Fruit fly (Drosophila melanogaster): ENCODE results near the gene MKP-4.

MKP-4 gene

dm6 chrX:19603953-19604352 lies 19.0 kb upstream of the MKP-4 start (continued):
- TF ChIP-seq sv (GFP tag; optimal IDR thresholded peaks at IDR 0.05) (peak; percentile 69), jim (GFP tag; optimal IDR thresholded peaks at IDR 0.05) (no peak), Hnf4 (GFP tag; optimal IDR thresholded peaks at IDR 0.05) (peak; percentile 32), foxo (GFP tag; optimal IDR thresholded peaks at IDR 0.05) (peak in 1 of 2 experiments; percentile 83), br (GFP tag; optimal IDR thresholded peaks at IDR 0.05) (peak; percentile 46), woc (GFP tag; optimal IDR thresholded peaks at IDR 0.05) (no peak), psq (GFP tag; optimal IDR thresholded peaks at IDR 0.05) (peak; percentile 31), Hr83 (GFP tag; optimal IDR thresholded peaks at IDR 0.05; ENCODE audit: poor library complexity, severe bottlenecking) (no peak), Dfd (GFP tag; optimal IDR thresholded peaks at IDR 0.05) (no peak)

dm6 chrX:19604997-19605396 lies 17.9 kb upstream of the MKP-4 start, which contains the start of gene CG14207:
TSS of gene CG14207 (plus strand) at chrX:19605199.
- TF ChIP-seq Myc (optimal IDR thresholded peaks at IDR 0.05) (no peak), N (GFP tag; optimal IDR thresholded peaks at IDR 0.05) (no peak), Dif (GFP tag; optimal IDR thresholded peaks at IDR 0.05; ENCODE audit: partially characterized antibody) (peak; percentile 11), CG32264 (GFP tag; optimal IDR thresholded peaks at IDR 0.05) (no peak), Dfd (GFP tag; optimal IDR thresholded peaks at IDR 0.05) (no peak), br (GFP tag; optimal IDR thresholded peaks at IDR 0.05) (peak; percentile 39), Hnf4 (GFP tag; optimal IDR thresholded peaks at IDR 0.05) (peak; percentile 63), fru (GFP tag; optimal IDR thresholded peaks at IDR 0.05) (peak; percentile 38), Rel (GFP tag; optimal IDR thresholded peaks at IDR 0.05) (no peak), Rel (tag; optimal IDR thresholded peaks at IDR 0.05) (peak; percentile 60), CG9705 (GFP tag; optimal IDR thresholded peaks at IDR 0.05) (no peak), dl (GFP tag; optimal IDR thresholded peaks at IDR 0.05; ENCODE audit: insufficient read depth in 1 of 2, partially characterized antibody in 2 of 2) (peak in 1 of 2 experiments; percentile 21), woc (GFP tag; optimal IDR thresholded peaks at IDR 0.05) (no peak), Mio (GFP tag; optimal IDR thresholded peaks at IDR 0.05) (no peak), Vsx2 (GFP tag; optimal IDR thresholded peaks at IDR 0.05; ENCODE audit: partially characterized antibody) (no peak), GATAd (GFP tag; optimal IDR thresholded peaks at IDR 0.05) (no peak), foxo (GFP tag; optimal IDR thresholded peaks at IDR 0.05) (peak in 1 of 2 experiments; percentile 25), lola (GFP tag; optimal IDR thresholded peaks at IDR 0.05) (no peak), pan (optimal IDR thresholded peaks at IDR 0.05) (no peak), CrebA (GFP tag; optimal IDR thresholded peaks at IDR 0.05; ENCODE audit: borderline replicate concordance) (no peak), h (GFP tag; optimal IDR thresholded peaks at IDR 0.05) (peak; percentile 52), Sp1 (GFP tag; optimal IDR thresholded peaks at IDR 0.05) (peak; percentile 37), ey (GFP tag; optimal IDR thresholded peaks at IDR 0.05) (no peak), jim (GFP tag; optimal IDR thresholded peaks at IDR 0.05) (no peak), brk (GFP tag; optimal IDR thresholded peaks at IDR 0.05) (no peak), psq (GFP tag; optimal IDR thresholded peaks at IDR 0.05) (peak; percentile 43), dmrt93B (GFP tag; optimal IDR thresholded peaks at IDR 0.05) (no peak), Hr83 (GFP tag; optimal IDR thresholded peaks at IDR 0.05; ENCODE audit: poor library complexity, severe bottlenecking) (no peak), rgr (GFP tag; optimal IDR thresholded peaks at IDR 0.05) (peak; percentile 45), OdsH (GFP tag; optimal IDR thresholded peaks at IDR 0.05) (peak; percentile 35), Abd-B (GFP tag; optimal IDR thresholded peaks at IDR 0.05) (no peak)

dm6 chrX:19605915-19606314 lies 17.0 kb upstream of the MKP-4 start:
- no peak for TF ChIP-seq h (GFP tag; optimal IDR thresholded peaks at IDR 0.05)
- TF ChIP-seq tai (GFP tag; optimal IDR thresholded peaks at IDR 0.05): no peak
- TF ChIP-seq Mio (GFP tag; optimal IDR thresholded peaks at IDR 0.05): no peak
- no peak for TF ChIP-seq lola (GFP tag; optimal IDR thresholded peaks at IDR 0.05)
- no peak for TF ChIP-seq HLH106 (tag; optimal IDR thresholded peaks at IDR 0.05)
- no peak for TF ChIP-seq sage (GFP tag; optimal IDR thresholded peaks at IDR 0.05)
- TF ChIP-seq ey (GFP tag; optimal IDR thresholded peaks at IDR 0.05): no peak
- no peak for TF ChIP-seq Rel (GFP tag; optimal IDR thresholded peaks at IDR 0.05)
- TF ChIP-seq Rel (tag; optimal IDR thresholded peaks at IDR 0.05): no peak

- TF ChIP-seq jim (GFP tag; optimal IDR thresholded peaks at IDR 0.05) (no peak), usp (GFP tag; optimal IDR thresholded peaks at IDR 0.05) (no peak), psq (GFP tag; optimal IDR thresholded peaks at IDR 0.05) (no peak), pan (optimal IDR thresholded peaks at IDR 0.05) (no peak)
Measured at dm6 chrX:19606558-19606957, 16.4 kb upstream of the MKP-4 start.

All from whole organism, wandering third instar larva.